Fruit fly (Drosophila melanogaster): Measurements from ENCODE around the gene srw.

The srw gene

dm6 chr3L:4288591-4289056 lies 5.3 kb upstream of the srw start, which contains the start of gene Hexo1 (continued):
- TF ChIP-seq spab (GFP tag; optimal IDR thresholded peaks at IDR 0.05) (no peak), Eip93F (GFP tag; optimal IDR thresholded peaks at IDR 0.05) (no peak), pdm3 (GFP tag; optimal IDR thresholded peaks at IDR 0.05) (no peak), Ets21C (GFP tag; optimal IDR thresholded peaks at IDR 0.05) (no peak), CG11762 (GFP tag; optimal IDR thresholded peaks at IDR 0.05; ENCODE audit: insufficient read depth) (peak; percentile 54), Sox15 (GFP tag; optimal IDR thresholded peaks at IDR 0.05) (peak; percentile 18), CG31627 (GFP tag; optimal IDR thresholded peaks at IDR 0.05) (peak; percentile 64), CG4318 (GFP tag; optimal IDR thresholded peaks at IDR 0.05) (no peak), OdsH (GFP tag; optimal IDR thresholded peaks at IDR 0.05) (no peak), CG15336 (GFP tag; IDR thresholded peaks at IDR 0.05) (peak; percentile 54), Blimp-1 (GFP tag; optimal IDR thresholded peaks at IDR 0.05) (no peak), CG3919 (GFP tag; optimal IDR thresholded peaks at IDR 0.05) (peak; percentile 70), dac (GFP tag; optimal IDR thresholded peaks at IDR 0.05) (peak; percentile 20), CG7368 (GFP tag; optimal IDR thresholded peaks at IDR 0.05) (no peak), Sox102F (GFP tag; optimal IDR thresholded peaks at IDR 0.05) (no peak), CG11294 (GFP tag; IDR thresholded peaks at IDR 0.05) (no peak), fd85E (GFP tag; optimal IDR thresholded peaks at IDR 0.05) (no peak), Eip75B (GFP tag; optimal IDR thresholded peaks at IDR 0.05) (no peak), Gug (GFP tag; IDR thresholded peaks at IDR 0.05) (no peak; the same call in 1 of the 2 replicates), CG10669 (GFP tag; optimal IDR thresholded peaks at IDR 0.05) (no peak), CG9139 (GFP tag; optimal IDR thresholded peaks at IDR 0.05) (no peak), net (GFP tag; optimal IDR thresholded peaks at IDR 0.05) (peak; percentile 73), CG6808 (GFP tag; optimal IDR thresholded peaks at IDR 0.05) (peak; percentile 72), fd59A (GFP tag; optimal IDR thresholded peaks at IDR 0.05) (peak; percentile 51), vri (GFP tag; optimal IDR thresholded peaks at IDR 0.05) (no peak), cyc (GFP tag; optimal IDR thresholded peaks at IDR 0.05) (peak; percentile 47), CG6792 (GFP tag; optimal IDR thresholded peaks at IDR 0.05) (peak; percentile 71), CG1621 (tag; optimal IDR thresholded peaks at IDR 0.05) (peak; percentile 46), dsx (GFP tag; optimal IDR thresholded peaks at IDR 0.05; ENCODE audit: poor library complexity, severe bottlenecking) (peak; percentile 73), Hr39 (GFP tag; optimal IDR thresholded peaks at IDR 0.05) (peak; percentile 68)

dm6 chr3L:4286784-4287183 lies 3.5 kb upstream of the srw start, which contains the start of gene TfIIEbeta:
Gene TfIIEbeta (plus strand): TSS chr3L:4287038.
- TF ChIP-seq svp (GFP tag): peak; percentile 72
- no peak for TF ChIP-seq CG4318 (GFP tag; optimal IDR thresholded peaks at IDR 0.05)
- no peak for TF ChIP-seq achi (GFP tag; optimal IDR thresholded peaks at IDR 0.05)
- TF ChIP-seq dsx (GFP tag; optimal IDR thresholded peaks at IDR 0.05; ENCODE audit: poor library complexity, severe bottlenecking): peak; percentile 45
- no peak for TF ChIP-seq ss (GFP tag; optimal IDR thresholded peaks at IDR 0.05)
- TF ChIP-seq CG8632 (GFP tag; optimal IDR thresholded peaks at IDR 0.05): no peak
- no peak for TF ChIP-seq Smox (GFP tag; optimal IDR thresholded peaks at IDR 0.05)
- no peak for TF ChIP-seq CG11762 (GFP tag; optimal IDR thresholded peaks at IDR 0.05; ENCODE audit: insufficient read depth)
- TF ChIP-seq CG10669 (GFP tag; optimal IDR thresholded peaks at IDR 0.05): no peak
- TF ChIP-seq lz (GFP tag; optimal IDR thresholded peaks at IDR 0.05): no peak
- TF ChIP-seq Sox15 (GFP tag; optimal IDR thresholded peaks at IDR 0.05): no peak
- no peak for TF ChIP-seq CG31627 (GFP tag; optimal IDR thresholded peaks at IDR 0.05)
- TF ChIP-seq dac (GFP tag; optimal IDR thresholded peaks at IDR 0.05): no peak
- TF ChIP-seq CG11902 (GFP tag; optimal IDR thresholded peaks at IDR 0.05): no peak
- peak; percentile 18 for TF ChIP-seq esn (GFP tag; optimal IDR thresholded peaks at IDR 0.05)
- TF ChIP-seq CG9139 (GFP tag; optimal IDR thresholded peaks at IDR 0.05): no peak
- TF ChIP-seq CG10631 (GFP tag; optimal IDR thresholded peaks at IDR 0.05): no peak
- no peak for TF ChIP-seq vri (GFP tag; optimal IDR thresholded peaks at IDR 0.05)
- no peak for TF ChIP-seq Ets96B (tag; optimal IDR thresholded peaks at IDR 0.05)
- no peak for TF ChIP-seq CG6792 (GFP tag; optimal IDR thresholded peaks at IDR 0.05)
- TF ChIP-seq CG3919 (GFP tag; optimal IDR thresholded peaks at IDR 0.05): peak; percentile 9
- no peak for TF ChIP-seq CG6808 (GFP tag; optimal IDR thresholded peaks at IDR 0.05)
- no peak for TF ChIP-seq CG6276 (GFP tag; optimal IDR thresholded peaks at IDR 0.05)
- TF ChIP-seq CG1621 (tag; optimal IDR thresholded peaks at IDR 0.05): no peak
- TF ChIP-seq salr (GFP tag; optimal IDR thresholded peaks at IDR 0.05): no peak
- peak; percentile 53; the same call in 1 of the 2 replicates for TF ChIP-seq CG15336 (GFP tag; IDR thresholded peaks at IDR 0.05)
- TF ChIP-seq acj6 (GFP tag; optimal IDR thresholded peaks at IDR 0.05): no peak
- TF ChIP-seq Hr39 (GFP tag; optimal IDR thresholded peaks at IDR 0.05): no peak
- TF ChIP-seq Blimp-1 (GFP tag; optimal IDR thresholded peaks at IDR 0.05): no peak
- TF ChIP-seq CG3032 (tag; optimal IDR thresholded peaks at IDR 0.05): peak; percentile 10
- no peak for TF ChIP-seq Lpt (GFP tag; optimal IDR thresholded peaks at IDR 0.05)
- no peak for TF ChIP-seq cyc (GFP tag; optimal IDR thresholded peaks at IDR 0.05)
- no peak for TF ChIP-seq Hr38 (GFP tag; optimal IDR thresholded peaks at IDR 0.05)
- peak; percentile 64; the same call in 2 of the 3 replicates for TF ChIP-seq eg (GFP tag; IDR thresholded peaks at IDR 0.05)
- TF ChIP-seq pdm3 (GFP tag; optimal IDR thresholded peaks at IDR 0.05): no peak
